Worm (Caenorhabditis elegans): ENCODE results near the gene F33D4.6.
A peak's percentile ranks its signal among the peaks of the same experiment; 100 is the strongest.

Gene F33D4.6

DNA sequence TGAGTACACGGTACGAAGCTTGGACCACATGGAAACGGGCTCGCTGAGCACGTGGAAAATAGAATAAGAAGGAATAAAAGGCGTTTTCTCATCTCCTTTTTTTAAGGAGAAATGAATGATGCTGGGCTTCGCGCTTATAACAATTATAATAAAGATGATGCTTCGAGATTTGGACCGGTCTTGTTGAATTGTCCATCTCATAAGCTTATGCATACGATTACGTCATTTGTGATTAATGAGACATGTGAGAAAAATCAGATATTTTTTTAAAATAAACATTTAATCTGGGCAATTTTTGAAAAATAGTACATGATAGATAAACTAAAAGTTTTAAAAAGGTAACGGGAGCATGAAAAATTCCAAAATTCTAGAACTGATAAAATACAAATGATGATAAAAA lies 39.4 kb upstream of the F33D4.6 start, which contains the start of gene C46A5.4:
C46A5.4 (minus strand) TSS at position 101 of the 400 bp plus-strand sequence.
- no peak for TF ChIP-seq lin-11 (tag; optimal IDR thresholded peaks at IDR 0.05)
- TF ChIP-seq nfya-1 (tag; optimal IDR thresholded peaks at IDR 0.05), result no peak
- no peak for TF ChIP-seq ceh-6 (GFP tag; optimal IDR thresholded peaks at IDR 0.05)
- TF ChIP-seq unc-42 (tag; optimal IDR thresholded peaks at IDR 0.05), result no peak
- TF ChIP-seq ceh-24 (tag; optimal IDR thresholded peaks at IDR 0.05), result no peak
- no peak for TF ChIP-seq syd-9 (tag; optimal IDR thresholded peaks at IDR 0.05)
- no peak for TF ChIP-seq rnt-1 (tag; optimal IDR thresholded peaks at IDR 0.05)
- no peak for TF ChIP-seq hlh-30 (tag; optimal IDR thresholded peaks at IDR 0.05; ENCODE audit: insufficient read depth)
- no peak for TF ChIP-seq ceh-2 (tag; optimal IDR thresholded peaks at IDR 0.05)
- TF ChIP-seq zip-5 (tag; optimal IDR thresholded peaks at IDR 0.05), result no peak
- TF ChIP-seq che-1 (tag; optimal IDR thresholded peaks at IDR 0.05), result no peak
- no peak for TF ChIP-seq tbx-2 (tag; optimal IDR thresholded peaks at IDR 0.05)
- no peak for TF ChIP-seq npax-4 (tag; optimal IDR thresholded peaks at IDR 0.05)

DNA sequence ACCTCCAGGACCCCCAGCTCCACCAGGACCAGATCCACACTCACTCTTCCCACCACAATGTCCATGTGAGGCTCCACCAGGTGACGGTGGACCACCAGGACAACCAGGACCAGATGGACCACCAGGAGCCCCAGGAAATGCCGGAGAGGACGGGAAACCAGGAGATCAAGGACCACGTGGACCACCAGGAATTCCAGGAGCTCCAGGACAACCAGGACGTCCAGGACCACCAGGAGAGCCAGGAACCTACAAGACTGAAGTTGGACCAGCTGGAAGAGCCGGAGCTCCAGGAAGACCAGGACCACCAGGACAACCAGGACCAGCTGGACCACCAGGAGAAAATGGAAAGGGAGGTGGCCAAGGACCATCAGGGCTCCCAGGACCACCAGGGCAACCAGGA lies 36.3 kb upstream of the F33D4.6 start:
- TF ChIP-seq T23F11.4 (GFP tag; optimal IDR thresholded peaks at IDR 0.05), result no peak
- peak; percentile 56 for TF ChIP-seq mec-3 (tag; optimal IDR thresholded peaks at IDR 0.05; ENCODE audit: borderline replicate concordance)
- TF ChIP-seq ahr-1 (tag; optimal IDR thresholded peaks at IDR 0.05), result no peak
- TF ChIP-seq nhr-11 (tag; optimal IDR thresholded peaks at IDR 0.05), result no peak
- no peak for TF ChIP-seq sox-4 (tag; optimal IDR thresholded peaks at IDR 0.05)

DNA sequence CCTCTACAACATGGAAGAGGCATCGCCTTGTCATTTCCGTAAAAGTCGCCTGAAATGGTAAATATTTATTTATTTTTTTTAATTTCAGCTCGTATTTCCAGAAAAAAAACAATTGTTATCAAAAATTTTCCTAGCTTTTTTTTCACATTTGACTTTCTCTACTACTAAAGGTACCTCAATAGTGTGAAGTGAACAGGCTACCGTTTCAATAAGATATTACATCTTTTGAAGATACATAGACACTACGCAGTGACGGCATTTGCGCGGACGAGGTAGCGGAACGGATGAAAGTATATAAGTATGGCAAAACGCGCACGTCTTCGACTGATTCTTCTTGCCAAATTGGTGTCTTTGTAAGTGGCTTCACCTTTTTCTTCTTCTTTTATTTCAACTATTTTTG lies 35.3 kb upstream of the F33D4.6 start, which contains the start of gene col-14:
col-14 (plus strand) TSS at position 301 of the 400 bp plus-strand sequence.
- no peak for TF ChIP-seq madf-2 (tag; optimal IDR thresholded peaks at IDR 0.05)
- TF ChIP-seq C08G9.2 (tag; optimal IDR thresholded peaks at IDR 0.05), result no peak
- no peak for TF ChIP-seq Y22D7AL.16 (tag; optimal IDR thresholded peaks at IDR 0.05)
- no peak for TF ChIP-seq ceh-24 (tag; optimal IDR thresholded peaks at IDR 0.05)
- no peak for TF ChIP-seq dve-1 (tag; optimal IDR thresholded peaks at IDR 0.05)
- TF ChIP-seq elt-2 (tag; optimal IDR thresholded peaks at IDR 0.05), result no peak
- no peak for TF ChIP-seq ceh-19 (GFP tag; optimal IDR thresholded peaks at IDR 0.05)
- no peak for TF ChIP-seq rnt-1 (tag; optimal IDR thresholded peaks at IDR 0.05)
- TF ChIP-seq pha-4 (tag; optimal IDR thresholded peaks at IDR 0.05), result no peak
- TF ChIP-seq ets-4 (tag; optimal IDR thresholded peaks at IDR 0.05), result no peak
- no peak for TF ChIP-seq npax-4 (tag; optimal IDR thresholded peaks at IDR 0.05)

DNA sequence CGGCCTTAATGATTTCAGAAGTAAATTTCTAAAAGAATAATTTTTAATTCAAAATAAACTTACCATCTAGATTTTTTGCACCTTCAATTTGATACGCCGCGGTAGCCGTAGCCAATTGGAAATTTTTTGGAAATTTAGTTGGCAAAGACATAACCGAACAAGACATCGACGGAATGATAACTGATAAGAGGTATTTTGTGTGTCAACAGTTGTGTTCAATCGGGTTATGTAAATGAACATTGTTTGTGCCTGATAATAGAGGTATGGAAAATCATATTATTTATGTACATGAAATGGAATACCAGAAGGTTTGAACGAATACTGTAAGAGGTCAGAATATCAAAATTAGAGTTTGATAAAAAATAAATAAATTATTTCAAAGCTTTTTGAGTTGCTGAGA lies 30.0 kb upstream of the F33D4.6 start, which contains the start of gene klo-1:
klo-1 (minus strand) TSS at position 388 of the 400 bp plus-strand sequence.
- TF ChIP-seq ceh-2 (tag; optimal IDR thresholded peaks at IDR 0.05) (no peak), unc-42 (tag; optimal IDR thresholded peaks at IDR 0.05) (no peak), lin-11 (tag; optimal IDR thresholded peaks at IDR 0.05) (no peak), odd-2 (tag; optimal IDR thresholded peaks at IDR 0.05) (no peak), hlh-13 (GFP tag; optimal IDR thresholded peaks at IDR 0.05) (no peak), ceh-22 (tag; optimal IDR thresholded peaks at IDR 0.05) (no peak), lim-6 (tag; optimal IDR thresholded peaks at IDR 0.05) (no peak), hlh-15 (tag; optimal IDR thresholded peaks at IDR 0.05) (no peak), tbx-7 (tag; optimal IDR thresholded peaks at IDR 0.05) (no peak)

DNA sequence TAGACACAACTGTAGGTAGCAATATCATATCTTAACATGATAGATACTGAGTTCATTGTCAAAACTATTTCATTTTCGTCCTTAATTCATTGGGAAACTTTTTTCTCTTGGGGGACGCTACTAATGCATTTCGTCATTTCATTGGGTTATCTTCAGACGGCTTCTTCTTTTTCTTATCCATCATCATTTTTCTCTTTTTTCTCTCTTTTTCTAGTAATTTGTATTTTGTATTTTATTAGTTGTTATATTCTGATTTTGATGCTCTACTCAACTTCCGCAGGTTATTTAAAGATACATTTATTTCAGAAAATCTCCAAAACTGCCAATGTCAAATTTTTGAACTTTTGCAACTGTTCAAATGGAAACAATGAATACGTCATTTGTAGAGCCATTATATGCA lies 25.7 kb upstream of the F33D4.6 start, which contains the start of gene npr-35:
npr-35 (plus strand) TSS at position 301 of the 400 bp plus-strand sequence.
- TF ChIP-seq ceh-6 (GFP tag; optimal IDR thresholded peaks at IDR 0.05), result no peak
- TF ChIP-seq ceh-19 (GFP tag; optimal IDR thresholded peaks at IDR 0.05), result no peak
- no peak for TF ChIP-seq che-1 (tag; optimal IDR thresholded peaks at IDR 0.05)
- TF ChIP-seq nfya-1 (tag; optimal IDR thresholded peaks at IDR 0.05), result no peak
- no peak for TF ChIP-seq K09A11.1 (tag; optimal IDR thresholded peaks at IDR 0.05; ENCODE audit: insufficient read depth)
- no peak for TF ChIP-seq unc-86 (tag; optimal IDR thresholded peaks at IDR 0.05)
- TF ChIP-seq ceh-14 (tag; optimal IDR thresholded peaks at IDR 0.05), result no peak
- no peak for TF ChIP-seq fax-1 (tag; optimal IDR thresholded peaks at IDR 0.05)
- TF ChIP-seq pqm-1 (tag; optimal IDR thresholded peaks at IDR 0.05), result no peak
- no peak for TF ChIP-seq npax-4 (tag; optimal IDR thresholded peaks at IDR 0.05)
- no peak for TF ChIP-seq dve-1 (tag; optimal IDR thresholded peaks at IDR 0.05)
- TF ChIP-seq pha-4 (tag; optimal IDR thresholded peaks at IDR 0.05), result no peak
- no peak for TF ChIP-seq fkh-6 (tag; optimal IDR thresholded peaks at IDR 0.05)
